Fruit fly (Drosophila melanogaster) whole organism, embryonic: ENCODE results near the gene GstD10.

Experiments
- Asciz ChIP-seq: fragments of 200-800 bp; sonication (Bioruptor generic); optimal IDR thresholded peaks from 2 replicates; lab custom pipeline; 2017; ENCODE audit warnings: missing biosample characterization, mild to moderate bottlenecking, missing genetic modification characterization, missing genetic modification reagents
- Bteb2 ChIP-seq: fragments of 200-800 bp; sonication (Bioruptor generic); optimal IDR thresholded peaks from 2 replicates; lab custom pipeline; 2016; ENCODE audit warnings: missing biosample characterization, missing genetic modification characterization
- CG10267 ChIP-seq: fragments of 200-800 bp; sonication (Bioruptor generic); optimal IDR thresholded peaks from 2 replicates; lab custom pipeline; 2018; ENCODE audit warnings: missing biosample characterization, mild to moderate bottlenecking, missing genetic modification characterization, moderate library complexity
- CG10431 ChIP-seq: fragments of 200-800 bp; sonication (Bioruptor generic); optimal IDR thresholded peaks from 3 replicates; lab custom pipeline; 2018; ENCODE audit warnings: missing biosample characterization, mild to moderate bottlenecking, missing genetic modification characterization
- CG12391 ChIP-seq: fragments of 200-800 bp; sonication (Bioruptor generic); optimal IDR thresholded peaks from 3 replicates; lab custom pipeline; 2018; ENCODE audit warnings: missing biosample characterization, mild to moderate bottlenecking, missing genetic modification characterization, moderate library complexity
- CG12744 ChIP-seq: fragments of 200-800 bp; sonication (Bioruptor generic); optimal IDR thresholded peaks from 2 replicates; lab custom pipeline; 2016; ENCODE audit warnings: missing biosample characterization, missing genetic modification characterization
- CG12769 ChIP-seq: fragments of 200-800 bp; sonication (Bioruptor generic); optimal IDR thresholded peaks from 2 replicates; lab custom pipeline; 2019; ENCODE audit warnings: missing biosample characterization, mild to moderate bottlenecking, missing genetic modification characterization, moderate library complexity
- CG13123 ChIP-seq: fragments of 200-800 bp; sonication (Bioruptor generic); optimal IDR thresholded peaks from 2 replicates; lab custom pipeline; 2016; ENCODE audit warnings: missing biosample characterization, missing genetic modification characterization
- CG15073 ChIP-seq: fragments of 200-800 bp; sonication (Bioruptor generic); optimal IDR thresholded peaks from 2 replicates; lab custom pipeline; 2016; ENCODE audit warnings: missing biosample characterization, missing genetic modification characterization
- CG1647 ChIP-seq: fragments of 200-800 bp; sonication (Bioruptor generic); optimal IDR thresholded peaks from 3 replicates; lab custom pipeline; 2016; ENCODE audit warnings: missing biosample characterization, missing genetic modification characterization
- CG2129 ChIP-seq: fragments of 200-800 bp; sonication (Bioruptor generic); IDR thresholded peaks from 2 replicates; pipeline ENCODE4 v1.3.6; 2022; ENCODE audit warnings: missing biosample characterization, missing genetic modification characterization; ENCODE audit not compliant: partially characterized antibody
- CG4424 ChIP-seq: fragments of 200-800 bp; sonication (Bioruptor generic); optimal IDR thresholded peaks from 3 replicates; lab custom pipeline; 2016; ENCODE audit warnings: missing biosample characterization, missing genetic modification characterization
- CG8290 ChIP-seq, 3 experiments: fragments of 200-800 bp; sonication (Bioruptor generic); optimal IDR thresholded peaks; 2 replicates each; lab custom pipeline; 2016 to 2019; ENCODE audit warnings: missing biosample characterization in 3 of 3, missing genetic modification characterization in 3 of 3, mild to moderate bottlenecking in 2 of 3, moderate library complexity in 1 of 3
- CG8359 ChIP-seq: fragments of 200-800 bp; sonication (Bioruptor generic); optimal IDR thresholded peaks from 2 replicates; lab custom pipeline; 2017; ENCODE audit warnings: missing biosample characterization, mild to moderate bottlenecking, missing genetic modification characterization, borderline replicate concordance
- Chrac-16 ChIP-seq: fragments of 200-800 bp; sonication (Bioruptor generic); optimal IDR thresholded peaks from 3 replicates; lab custom pipeline; 2016; ENCODE audit warnings: missing biosample characterization, missing genetic modification characterization
- CoRest ChIP-seq: fragments of 200-800 bp; sonication (Bioruptor generic); optimal IDR thresholded peaks from 3 replicates; lab custom pipeline; 2018; ENCODE audit warnings: missing biosample characterization, mild to moderate bottlenecking, missing genetic modification characterization, moderate library complexity
- D19B ChIP-seq: fragments of 200-800 bp; sonication (Bioruptor generic); optimal IDR thresholded peaks from 2 replicates; lab custom pipeline; 2017; ENCODE audit warnings: missing biosample characterization, mild to moderate bottlenecking, missing genetic modification characterization
- Dek ChIP-seq: fragments of 200-800 bp; sonication (Bioruptor generic); optimal IDR thresholded peaks from 3 replicates; lab custom pipeline; 2019; ENCODE audit warnings: missing biosample characterization, mild to moderate bottlenecking, missing genetic modification characterization, moderate library complexity
- Ets97D ChIP-seq: fragments of 200-800 bp; sonication (Bioruptor generic); optimal IDR thresholded peaks from 3 replicates; lab custom pipeline; 2016; ENCODE audit warnings: missing biosample characterization, missing genetic modification characterization
- HLHmδ ChIP-seq: fragments of 200-800 bp; sonication (Bioruptor generic); optimal IDR thresholded peaks from 2 replicates; lab custom pipeline; 2018; ENCODE audit warnings: missing biosample characterization, mild to moderate bottlenecking, missing genetic modification characterization, moderate library complexity
- MTF-1 ChIP-seq: fragments of 200-800 bp; sonication (Bioruptor generic); optimal IDR thresholded peaks from 2 replicates; lab custom pipeline; 2018; ENCODE audit warnings: missing biosample characterization, mild to moderate bottlenecking, missing genetic modification characterization, borderline replicate concordance
- Max ChIP-seq: fragments of 200-800 bp; sonication (Bioruptor generic); optimal IDR thresholded peaks from 2 replicates; lab custom pipeline; 2016; ENCODE audit warnings: missing biosample characterization, mild to moderate bottlenecking, missing genetic modification characterization
- Med ChIP-seq: fragments of 200-800 bp; sonication (Bioruptor generic); peaks from one replicate; lab custom pipeline; 2016; ENCODE audit warnings: missing biosample characterization, missing genetic modification characterization, mild to moderate bottlenecking, inconsistent platforms, moderate library complexity
- Meics ChIP-seq: fragments of 200-800 bp; sonication (Bioruptor generic); optimal IDR thresholded peaks from 2 replicates; lab custom pipeline; 2017; ENCODE audit warnings: missing biosample characterization, mild to moderate bottlenecking, missing genetic modification characterization
- Nf-YC ChIP-seq: fragments of 200-800 bp; optimal IDR thresholded peaks from 3 replicates; lab custom pipeline; 2019; ENCODE audit warnings: missing biosample characterization, mild to moderate bottlenecking, missing genetic modification characterization, moderate library complexity
- NfI ChIP-seq: fragments of 200-800 bp; sonication (Bioruptor generic); optimal IDR thresholded peaks from 3 replicates; lab custom pipeline; 2018; ENCODE audit warnings: missing biosample characterization, mild to moderate bottlenecking, missing genetic modification characterization, moderate library complexity
- Optix ChIP-seq: fragments of 200-800 bp; sonication (Bioruptor generic); IDR thresholded peaks from 3 replicates; pipeline ENCODE4 v1.3.6; 2022; ENCODE audit warnings: missing biosample characterization, missing genetic modification characterization
- Ptx1 ChIP-seq: fragments of 200-800 bp; sonication (Bioruptor generic); IDR thresholded peaks from 2 replicates; pipeline ENCODE4 v1.3.6; 2022; ENCODE audit warnings: missing biosample characterization, missing genetic modification characterization
- Scr ChIP-seq: fragments of 200-800 bp; sonication (Bioruptor generic); IDR thresholded peaks from 2 replicates; pipeline ENCODE4 v1.3.6; 2022; ENCODE audit warnings: missing biosample characterization, missing genetic modification characterization; ENCODE audit not compliant: partially characterized antibody
- bsh ChIP-seq, 2 experiments: fragments of 200-800 bp; sonication (Bioruptor generic); optimal IDR thresholded peaks; 2 replicates each; lab custom pipeline; 2017 to 2018; ENCODE audit warnings: mild to moderate bottlenecking in 2 of 2, missing biosample characterization in 2 of 2, missing genetic modification characterization in 2 of 2, moderate library complexity in 1 of 2
- caup ChIP-seq: fragments of 200-800 bp; sonication (Bioruptor generic); optimal IDR thresholded peaks from 3 replicates; lab custom pipeline; 2017; ENCODE audit warnings: missing biosample characterization, mild to moderate bottlenecking, missing genetic modification characterization, moderate library complexity; ENCODE audit not compliant: severe bottlenecking
- cg ChIP-seq: fragments of 200-800 bp; sonication (Bioruptor generic); optimal IDR thresholded peaks from 3 replicates; lab custom pipeline; 2019; ENCODE audit warnings: missing biosample characterization, mild to moderate bottlenecking, missing genetic modification characterization, moderate library complexity
- esg ChIP-seq: fragments of 200-800 bp; sonication (Bioruptor generic); conservative IDR thresholded peaks from 2 replicates; pipeline ENCODE4 v1.3.6; 2022; ENCODE audit warnings: missing biosample characterization, missing genetic modification characterization
- eyg ChIP-seq: fragments of 200-800 bp; sonication (Bioruptor generic); optimal IDR thresholded peaks from 3 replicates; lab custom pipeline; 2016; ENCODE audit warnings: missing biosample characterization, missing genetic modification characterization
- fd64A ChIP-seq: fragments of 200-800 bp; sonication (Bioruptor generic); optimal IDR thresholded peaks from 3 replicates; lab custom pipeline; 2018; ENCODE audit warnings: missing biosample characterization, mild to moderate bottlenecking, missing genetic modification characterization
- grau ChIP-seq: fragments of 200-800 bp; optimal IDR thresholded peaks from 3 replicates; lab custom pipeline; 2019; ENCODE audit warnings: missing biosample characterization, mild to moderate bottlenecking, missing genetic modification characterization, moderate library complexity
- gro ChIP-seq: fragments of 200-800 bp; sonication (Bioruptor generic); optimal IDR thresholded peaks from 2 replicates; lab custom pipeline; 2016; ENCODE audit warnings: missing biosample characterization, missing genetic modification characterization
- jing ChIP-seq: fragments of 200-800 bp; sonication (Bioruptor generic); optimal IDR thresholded peaks from 2 replicates; lab custom pipeline; 2018; ENCODE audit warnings: missing biosample characterization, mild to moderate bottlenecking, missing genetic modification characterization
- ken ChIP-seq: fragments of 200-800 bp; sonication (Bioruptor generic); IDR thresholded peaks from 3 replicates; pipeline ENCODE4 v1.3.6; 2022; ENCODE audit warnings: missing biosample characterization, missing genetic modification characterization
- maf-S ChIP-seq: fragments of 200-800 bp; sonication (Bioruptor generic); optimal IDR thresholded peaks from 2 replicates; lab custom pipeline; 2016; ENCODE audit warnings: missing biosample characterization, missing genetic modification characterization
- mam ChIP-seq: fragments of 200-800 bp; sonication (Bioruptor generic); optimal IDR thresholded peaks from 3 replicates; lab custom pipeline; 2016; ENCODE audit warnings: missing biosample characterization, missing genetic modification characterization
- sna ChIP-seq: fragments of 200-800 bp; sonication (Bioruptor generic); IDR thresholded peaks from 2 replicates; pipeline ENCODE4 v1.3.6; 2022; ENCODE audit warnings: missing biosample characterization, missing genetic modification characterization; ENCODE audit not compliant: partially characterized antibody
- stwl ChIP-seq: fragments of 200-800 bp; sonication (Bioruptor generic); optimal IDR thresholded peaks from 3 replicates; lab custom pipeline; 2018; ENCODE audit warnings: missing biosample characterization, mild to moderate bottlenecking, missing genetic modification characterization, moderate library complexity
- tap ChIP-seq: fragments of 200-800 bp; optimal IDR thresholded peaks from 3 replicates; lab custom pipeline; 2019; ENCODE audit warnings: missing biosample characterization, mild to moderate bottlenecking, missing genetic modification characterization, moderate library complexity
- usp ChIP-seq: fragments of >200 bp; optimal IDR thresholded peaks from 2 replicates; lab custom pipeline; 2017; ENCODE audit warnings: missing biosample characterization, missing genetic modification characterization
- vfl ChIP-seq: fragments of 200-800 bp; sonication (Bioruptor generic); optimal IDR thresholded peaks from 2 replicates; lab custom pipeline; 2016; ENCODE audit warnings: missing biosample characterization, missing genetic modification characterization
- vvl ChIP-seq: fragments of 200-800 bp; sonication (Bioruptor generic); IDR thresholded peaks from 2 replicates; pipeline ENCODE4 v1.3.6; 2022; ENCODE audit warnings: missing biosample characterization, missing genetic modification characterization
- wek ChIP-seq: fragments of 200-800 bp; sonication (Bioruptor generic); optimal IDR thresholded peaks from 3 replicates; lab custom pipeline; 2018; ENCODE audit warnings: missing biosample characterization, mild to moderate bottlenecking, missing genetic modification characterization, moderate library complexity
- wor ChIP-seq: fragments of 200-800 bp; sonication (Bioruptor generic); IDR thresholded peaks from 2 replicates; pipeline ENCODE4 v1.3.6; 2022; ENCODE audit warnings: missing biosample characterization, missing genetic modification characterization

GstD10 gene

DNA sequence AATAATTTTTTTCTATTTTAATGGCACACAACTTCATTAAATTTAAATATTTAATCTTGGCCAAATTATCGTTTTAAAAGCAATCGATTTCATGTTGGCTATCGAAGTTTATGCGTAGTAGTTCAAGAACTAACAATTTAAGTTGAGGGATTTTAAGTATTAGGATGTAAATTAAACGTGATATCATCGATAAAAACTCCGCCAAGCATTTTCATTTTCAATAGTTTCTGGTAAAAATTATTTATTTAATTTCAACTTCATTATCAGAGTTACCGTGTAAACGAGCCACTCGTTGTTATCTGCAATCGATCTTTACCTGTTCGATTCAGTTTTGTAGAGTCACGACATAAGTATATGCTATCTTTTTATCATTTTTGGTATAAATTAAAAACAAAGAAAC, 37.4 kb upstream of the GstD10 start (continued):
- TF ChIP-seq CG8359 (GFP tag; lab: Kevin White, UChicago) = peak; percentile 92
- peak; percentile 94 for TF ChIP-seq Chrac-16 (GFP tag; lab: Kevin White, UChicago)
- peak; percentile 99 for TF ChIP-seq Meics (GFP tag; lab: Kevin White, UChicago)
- TF ChIP-seq ken (GFP tag; lab: Robert Waterston, UW) = peak; percentile 96
- peak; percentile 92 for TF ChIP-seq wek
- TF ChIP-seq CG15073 = peak; percentile 76
- TF ChIP-seq Nf-YC (tag; lab: Kevin White, UChicago) = peak; percentile 92
- peak; percentile 98 for TF ChIP-seq CG1647 (GFP tag; lab: Kevin White, UChicago)
- TF ChIP-seq D19B (GFP tag; lab: Kevin White, UChicago) = peak; percentile 95
- TF ChIP-seq Med = peak; percentile 99
- peak; percentile 94 for TF ChIP-seq maf-S (GFP tag; lab: Kevin White, UChicago)
- peak; percentile 92 for TF ChIP-seq wor (GFP tag; lab: Robert Waterston, UW)
- peak; percentile 99 for TF ChIP-seq CG12391
- TF ChIP-seq Scr = peak; percentile 51
- TF ChIP-seq Ets97D (GFP tag; lab: Kevin White, UChicago) = peak; percentile 90
- peak; percentile 94 for TF ChIP-seq CG12744
- peak; percentile 97 for TF ChIP-seq caup (GFP tag; lab: Kevin White, UChicago)
- TF ChIP-seq CG2129 (GFP tag; lab: Robert Waterston, UW) = no peak
- TF ChIP-seq stwl (tag; lab: Kevin White, UChicago) = peak; percentile 99
- TF ChIP-seq eyg (GFP tag; lab: Kevin White, UChicago) = peak; percentile 91
- peak; percentile 93 for TF ChIP-seq vfl (GFP tag; lab: Kevin White, UChicago)
- TF ChIP-seq CG13123 (GFP tag; lab: Kevin White, UChicago) = peak; percentile 84
- peak; percentile 94 for TF ChIP-seq Ptx1 (GFP tag; lab: Robert Waterston, UW)
- TF ChIP-seq CG8290 (GFP tag; optimal IDR thresholded peaks at IDR 0.05; lab: Kevin White, UChicago) = peak; percentile 96
- peak; percentile 95 to 97 for TF ChIP-seq CG8290 (tag; optimal IDR thresholded peaks at IDR 0.05; lab: Kevin White, UChicago)
- TF ChIP-seq usp (GFP tag; lab: Kevin White, UChicago) = no peak
- TF ChIP-seq CG12769 = peak; percentile 98
- TF ChIP-seq CoRest (tag; lab: Kevin White, UChicago) = peak; percentile 99
- peak; percentile 99 for TF ChIP-seq CG4424 (GFP tag; lab: Kevin White, UChicago)
- peak; percentile 98 for TF ChIP-seq Asciz (GFP tag; lab: Kevin White, UChicago)
- TF ChIP-seq fd64A (GFP tag; lab: Kevin White, UChicago) = peak; percentile 95
- TF ChIP-seq CG10431 (GFP tag; lab: Kevin White, UChicago) = peak; percentile 93
- TF ChIP-seq CG10267 (tag; lab: Kevin White, UChicago) = peak; percentile 100
- TF ChIP-seq Bteb2 (GFP tag; lab: Kevin White, UChicago) = peak; percentile 96
- peak; percentile 98 for TF ChIP-seq grau (tag; lab: Kevin White, UChicago)
- peak; percentile 97 for TF ChIP-seq Dek (tag; lab: Kevin White, UChicago)
- peak; percentile 99 for TF ChIP-seq tap
- TF ChIP-seq jing (GFP tag; lab: Kevin White, UChicago) = peak; percentile 93
- TF ChIP-seq esg (GFP tag; lab: Robert Waterston, UW) = peak; percentile 93
- TF ChIP-seq MTF-1 (GFP tag; lab: Kevin White, UChicago) = peak; percentile 99
- peak; percentile 79 to 99 for TF ChIP-seq bsh (GFP tag; optimal IDR thresholded peaks at IDR 0.05; lab: Kevin White, UChicago)
- TF ChIP-seq Optix (GFP tag; lab: Robert Waterston, UW) = peak; percentile 86
- no peak for TF ChIP-seq HLHmδ (GFP tag; lab: Kevin White, UChicago)
- TF ChIP-seq cg (GFP tag; lab: Kevin White, UChicago) = no peak
- no peak for TF ChIP-seq sna (GFP tag; lab: Robert Waterston, UW)
- TF ChIP-seq gro = peak; percentile 97
- peak; percentile 100 for TF ChIP-seq Max (GFP tag; lab: Kevin White, UChicago)
- TF ChIP-seq vvl (GFP tag; lab: Robert Waterston, UW) = peak; percentile 99
- TF ChIP-seq NfI (GFP tag; lab: Kevin White, UChicago) = peak; percentile 97
- TF ChIP-seq mam (GFP tag; lab: Kevin White, UChicago) = peak; percentile 92
